Worm (Caenorhabditis elegans): ENCODE data around the gene F26A1.19.

DNA sequence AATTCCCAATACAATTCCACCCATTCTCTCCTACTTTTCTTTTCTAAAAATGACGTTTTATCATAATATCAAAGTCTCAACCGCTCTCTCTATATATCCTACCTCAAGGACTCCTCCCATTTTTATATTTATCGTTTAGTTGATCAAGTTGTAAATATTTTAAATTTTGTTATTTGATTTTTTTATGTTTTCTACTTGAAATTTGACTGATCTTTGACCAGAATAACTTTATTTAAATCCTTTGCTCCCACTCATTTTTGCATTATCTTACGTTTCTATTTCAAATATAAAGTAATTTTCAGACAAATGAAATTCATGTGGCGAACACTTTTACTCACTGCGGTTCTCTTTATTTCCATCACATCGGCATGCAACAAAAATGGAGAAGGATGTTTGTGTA is at the start of gene F26A1.19, which contains the start of gene acbp-7:
- no peak for TF ChIP-seq alr-1 (tag; optimal IDR thresholded peaks at IDR 0.05)
- no peak for TF ChIP-seq ceh-82 (tag; optimal IDR thresholded peaks at IDR 0.05)
- TF ChIP-seq fos-1 (tag; optimal IDR thresholded peaks at IDR 0.05) = no peak
- TF ChIP-seq aly-2 (tag; optimal IDR thresholded peaks at IDR 0.05) = no peak
- no peak for TF ChIP-seq ama-1 (optimal IDR thresholded peaks at IDR 0.05)
- TF ChIP-seq unc-55 (GFP tag; optimal IDR thresholded peaks at IDR 0.05) = no peak
- TF ChIP-seq snpc-4 (tag; optimal IDR thresholded peaks at IDR 0.05) = no peak

Measured in whole organism, L2 larva.